Fruit fly (Drosophila melanogaster) whole organism: ENCODE data around the gene CG32026.

Experiments used
- CG8478 ChIP-seq: fragments of >200 bp; optimal IDR thresholded peaks from 2 replicates; lab custom pipeline; 2018; ENCODE audit warnings: inconsistent platforms
- Dll ChIP-seq: fragments of >200 bp; optimal IDR thresholded peaks from 2 replicates; lab custom pipeline; 2017
- pan ChIP-seq: fragments of >200 bp; optimal IDR thresholded peaks from 2 replicates; lab custom pipeline; 2017

DNA sequence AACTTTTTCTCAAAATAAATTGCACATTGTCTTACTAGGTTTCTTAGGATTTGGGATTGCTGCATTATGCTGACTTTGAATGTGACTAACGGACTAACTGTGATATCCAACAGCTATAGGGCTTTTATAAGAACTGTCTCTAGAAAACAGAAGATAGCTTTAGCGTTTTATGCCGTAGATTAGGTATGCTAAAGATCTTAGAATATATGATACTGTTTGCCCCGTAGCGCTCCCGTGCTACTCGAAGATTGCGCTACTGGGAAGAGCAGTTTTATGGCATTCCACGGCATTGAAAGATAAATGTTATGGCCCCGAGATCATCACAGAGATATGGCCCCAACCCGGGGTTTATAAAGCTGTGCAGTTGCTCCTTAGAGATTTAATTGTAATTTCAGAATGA is 34.2 kb upstream of the CG32026 start, which contains the start of the genes CG13311 and CG34426:
- TF ChIP-seq pan: no peak
- TF ChIP-seq Dll (lab: Kevin White, UChicago): no peak
- TF ChIP-seq CG8478 (lab: Kevin White, UChicago): no peak
